Worm (Caenorhabditis elegans): ENCODE results near the gene sut-1.

DNA sequence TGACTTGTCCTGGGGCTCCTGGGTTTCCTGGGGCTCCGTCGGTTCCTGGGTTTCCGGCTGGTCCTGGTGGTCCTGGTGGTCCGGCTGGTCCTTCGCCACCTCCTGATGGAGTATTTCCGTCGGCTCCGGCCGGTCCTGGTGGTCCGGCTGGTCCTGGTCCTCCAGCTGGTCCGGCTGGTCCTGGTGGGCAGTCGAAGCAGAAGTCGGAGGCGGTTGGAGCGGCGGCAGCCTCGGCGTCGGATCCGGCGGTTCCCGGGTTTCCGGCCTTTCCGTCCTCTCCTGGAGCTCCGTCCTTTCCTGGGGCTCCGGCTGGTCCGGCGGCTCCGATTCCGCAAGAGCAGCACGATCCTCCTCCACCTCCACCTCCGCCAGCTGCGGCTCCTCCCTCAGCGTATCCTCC lies 17.8 kb downstream of the sut-1 start:
- TF ChIP-seq blmp-1 (tag; optimal IDR thresholded peaks at IDR 0.05) (no peak), nhr-12 (tag; optimal IDR thresholded peaks at IDR 0.05) (no peak), ces-1 (GFP tag; optimal IDR thresholded peaks at IDR 0.05) (no peak), unc-62 (GFP tag; optimal IDR thresholded peaks at IDR 0.05) (no peak), ztf-11 (tag; optimal IDR thresholded peaks at IDR 0.05) (no peak), bed-3 (GFP tag; optimal IDR thresholded peaks at IDR 0.05) (no peak), snpc-4 (tag; optimal IDR thresholded peaks at IDR 0.05) (no peak), nhr-76 (tag; optimal IDR thresholded peaks at IDR 0.05) (no peak)
